Worm (Caenorhabditis elegans) whole organism, L2 larva: ENCODE results near the gene anat-1.

Experiments
- C34F6.9 ChIP-seq: fragments of 150-350 bp; optimal IDR thresholded peaks from 2 replicates; lab custom pipeline; 2014; ENCODE audit warnings: missing biosample characterization, missing genetic modification characterization
- F13H6.1 ChIP-seq: sonication (generic microtip); optimal IDR thresholded peaks from 2 replicates; lab custom pipeline; 2016; ENCODE audit warnings: missing genetic modification characterization, missing compliant biosample characterization
- R02D3.7 ChIP-seq: fragments of 150-350 bp; optimal IDR thresholded peaks from 2 replicates; lab custom pipeline; 2014; ENCODE audit warnings: missing biosample characterization, missing genetic modification characterization
- Y55F3AM.14 ChIP-seq: fragments of 200-800 bp; sonication (Bioruptor generic); optimal IDR thresholded peaks from 2 replicates; lab custom pipeline; 2018; ENCODE audit warnings: mild to moderate bottlenecking, missing genetic modification characterization, missing compliant biosample characterization
- ZK546.5 ChIP-seq: sonication (generic microtip); optimal IDR thresholded peaks from 2 replicates; lab custom pipeline; 2017; ENCODE audit warnings: missing biosample characterization, missing genetic modification characterization
- alr-1 ChIP-seq: fragments of 150-350 bp; optimal IDR thresholded peaks from 2 replicates; lab custom pipeline; 2014; ENCODE audit warnings: missing biosample characterization, missing genetic modification characterization
- aly-2 ChIP-seq: fragments of 150-350 bp; optimal IDR thresholded peaks from 2 replicates; lab custom pipeline; 2014; ENCODE audit warnings: missing biosample characterization, missing genetic modification characterization
- ama-1 ChIP-seq: fragments of 150-350 bp; optimal IDR thresholded peaks from 2 replicates; lab custom pipeline; 2018; ENCODE audit warnings: inconsistent platforms
- blmp-1 ChIP-seq: sonication (generic microtip); optimal IDR thresholded peaks from 2 replicates; lab custom pipeline; 2017; ENCODE audit warnings: missing genetic modification characterization, mild to moderate bottlenecking, missing compliant biosample characterization, antibody characterized with exemption, moderate library complexity; ENCODE audit not compliant: insufficient read depth
- ceh-16 ChIP-seq: fragments of 150-350 bp; optimal IDR thresholded peaks from 2 replicates; lab custom pipeline; 2014; ENCODE audit warnings: missing biosample characterization, missing genetic modification characterization
- ceh-82 ChIP-seq: fragments of 150-350 bp; optimal IDR thresholded peaks from 2 replicates; lab custom pipeline; 2014; ENCODE audit warnings: missing biosample characterization, missing genetic modification characterization
- crh-2 ChIP-seq: sonication (generic microtip); optimal IDR thresholded peaks from 2 replicates; lab custom pipeline; 2017; ENCODE audit warnings: missing biosample characterization, missing genetic modification characterization
- dmd-4 ChIP-seq: sonication (generic microtip); optimal IDR thresholded peaks from 2 replicates; lab custom pipeline; 2017; ENCODE audit warnings: missing biosample characterization, missing genetic modification characterization
- egl-27 ChIP-seq: sonication (generic microtip); optimal IDR thresholded peaks from 3 replicates; lab custom pipeline; 2017; ENCODE audit warnings: missing biosample characterization, missing genetic modification reagents, missing genetic modification characterization
- elt-1 ChIP-seq: fragments of 150-350 bp; optimal IDR thresholded peaks from 2 replicates; lab custom pipeline; 2014; ENCODE audit warnings: missing biosample characterization, missing genetic modification characterization
- fos-1 ChIP-seq: fragments of 150-350 bp; optimal IDR thresholded peaks from 2 replicates; lab custom pipeline; 2014; ENCODE audit warnings: missing biosample characterization, missing genetic modification characterization
- gmeb-1 ChIP-seq: fragments of 150-350 bp; optimal IDR thresholded peaks from 2 replicates; lab custom pipeline; 2014; ENCODE audit warnings: missing biosample characterization, missing genetic modification characterization
- lin-13 ChIP-seq: fragments of 150-350 bp; optimal IDR thresholded peaks from 2 replicates; lab custom pipeline; 2014; ENCODE audit warnings: missing biosample characterization, missing genetic modification reagents, missing genetic modification characterization
- lin-39 ChIP-seq: fragments of 150-350 bp; optimal IDR thresholded peaks from 2 replicates; lab custom pipeline; 2014; ENCODE audit warnings: missing biosample characterization, missing genetic modification reagents, missing genetic modification characterization
- lsy-2 ChIP-seq, 2 experiments: fragments of 150-350 bp in 1 of 2; sonication (generic microtip) in 1 of 2; optimal IDR thresholded peaks; 2 replicates each; lab custom pipeline; 2014 to 2017; ENCODE audit warnings: missing biosample characterization in 2 of 2, missing genetic modification characterization in 2 of 2
- mab-5 ChIP-seq: fragments of 150-350 bp; optimal IDR thresholded peaks from 2 replicates; lab custom pipeline; 2014; ENCODE audit warnings: missing biosample characterization, missing genetic modification characterization
- mbf-1 ChIP-seq: sonication (generic microtip); optimal IDR thresholded peaks from 2 replicates; lab custom pipeline; 2017; ENCODE audit warnings: missing biosample characterization, missing genetic modification characterization
- mdl-1 ChIP-seq, 2 experiments: fragments of 150-350 bp in 1 of 2; sonication (generic microtip) in 1 of 2; optimal IDR thresholded peaks; 2 replicates each; lab custom pipeline; 2017; ENCODE audit warnings: missing biosample characterization in 2 of 2, missing genetic modification characterization in 2 of 2
- nhr-10 ChIP-seq: sonication (generic microtip); optimal IDR thresholded peaks from 2 replicates; lab custom pipeline; 2017; ENCODE audit warnings: missing biosample characterization, missing genetic modification characterization
- nhr-11 ChIP-seq: fragments of 150-350 bp; optimal IDR thresholded peaks from 2 replicates; lab custom pipeline; 2014; ENCODE audit warnings: missing biosample characterization, missing genetic modification characterization
- nhr-12 ChIP-seq: fragments of 150-350 bp; optimal IDR thresholded peaks from 2 replicates; lab custom pipeline; 2014; ENCODE audit warnings: missing biosample characterization, missing genetic modification characterization
- nhr-129 ChIP-seq: fragments of 150-350 bp; optimal IDR thresholded peaks from 2 replicates; lab custom pipeline; 2014; ENCODE audit warnings: missing biosample characterization, missing genetic modification characterization
- nhr-21 ChIP-seq: fragments of 150-350 bp; optimal IDR thresholded peaks from 2 replicates; lab custom pipeline; 2014; ENCODE audit warnings: missing biosample characterization, missing genetic modification characterization
- nhr-23 ChIP-seq: fragments of 150-350 bp; optimal IDR thresholded peaks from 2 replicates; lab custom pipeline; 2014; ENCODE audit warnings: missing biosample characterization, missing genetic modification reagents, missing genetic modification characterization
- nhr-237 ChIP-seq: fragments of 150-350 bp; optimal IDR thresholded peaks from 2 replicates; lab custom pipeline; 2014; ENCODE audit warnings: missing biosample characterization, missing genetic modification characterization
- nhr-25 ChIP-seq: fragments of 150-350 bp; sonication (generic microtip); optimal IDR thresholded peaks from 3 replicates; lab custom pipeline; 2014; ENCODE audit warnings: missing biosample characterization, missing genetic modification characterization
- nhr-6 ChIP-seq: fragments of 150-350 bp; optimal IDR thresholded peaks from 2 replicates; lab custom pipeline; 2014; ENCODE audit warnings: missing biosample characterization, missing genetic modification characterization
- nhr-77 ChIP-seq: fragments of 150-350 bp; optimal IDR thresholded peaks from 2 replicates; lab custom pipeline; 2014; ENCODE audit warnings: missing biosample characterization, missing genetic modification characterization
- peb-1 ChIP-seq: fragments of 150-350 bp; optimal IDR thresholded peaks from 2 replicates; lab custom pipeline; 2014; ENCODE audit warnings: missing biosample characterization, missing genetic modification characterization
- sem-4 ChIP-seq: fragments of 150-350 bp; optimal IDR thresholded peaks from 2 replicates; lab custom pipeline; 2014; ENCODE audit warnings: missing biosample characterization, missing genetic modification reagents, missing genetic modification characterization
- skn-1 ChIP-seq: sonication (generic microtip); optimal IDR thresholded peaks from 2 replicates; lab custom pipeline; 2017; ENCODE audit warnings: missing biosample characterization, missing genetic modification characterization
- sma-3 ChIP-seq: sonication (generic microtip); optimal IDR thresholded peaks from 2 replicates; lab custom pipeline; 2016; ENCODE audit warnings: missing genetic modification reagents, missing genetic modification characterization, missing compliant biosample characterization
- sma-9 ChIP-seq, 2 experiments: fragments of 150-350 bp in 1 of 2; sonication (generic microtip) in 1 of 2; optimal IDR thresholded peaks; 2 replicates each; lab custom pipeline; 2014 to 2016; ENCODE audit warnings: missing genetic modification characterization in 2 of 2, mild to moderate bottlenecking in 1 of 2, missing biosample characterization in 1 of 2, missing compliant biosample characterization in 1 of 2, missing genetic modification reagents in 1 of 2, moderate library complexity in 1 of 2
- unc-39 ChIP-seq: fragments of 150-350 bp; optimal IDR thresholded peaks from 2 replicates; lab custom pipeline; 2014; ENCODE audit warnings: missing biosample characterization, missing genetic modification characterization
- unc-55 ChIP-seq: fragments of 150-350 bp; sonication (generic microtip); optimal IDR thresholded peaks from 3 replicates; lab custom pipeline; 2014; ENCODE audit warnings: missing biosample characterization, missing genetic modification reagents, missing genetic modification characterization
- unc-62 ChIP-seq: fragments of 150-350 bp; optimal IDR thresholded peaks from 2 replicates; lab custom pipeline; 2014; ENCODE audit warnings: missing biosample characterization, missing genetic modification reagents, missing genetic modification characterization
- ztf-1 ChIP-seq: fragments of 200-800 bp; sonication (Bioruptor generic); conservative IDR thresholded peaks from 2 replicates; pipeline ENCODE4 v1.3.6; 2022; ENCODE audit warnings: missing genetic modification characterization, missing compliant biosample characterization
- ztf-11 ChIP-seq: sonication (generic microtip); optimal IDR thresholded peaks from 2 replicates; lab custom pipeline; 2017; ENCODE audit warnings: missing biosample characterization, missing genetic modification characterization
- ztf-4 ChIP-seq: fragments of 150-350 bp; optimal IDR thresholded peaks from 2 replicates; lab custom pipeline; 2014; ENCODE audit warnings: missing biosample characterization, missing genetic modification characterization

Gene anat-1

ce11 chrIV:6771556-6771955 lies 923 bp downstream of the anat-1 start:
- no peak for TF ChIP-seq nhr-11
- no peak for TF ChIP-seq sma-3 (GFP tag; lab: Kevin White, UChicago)
- no peak for TF ChIP-seq mab-5 (tag; lab: Kevin White, UChicago)
- no peak for TF ChIP-seq R02D3.7 (tag; lab: Kevin White, UChicago)

DNA sequence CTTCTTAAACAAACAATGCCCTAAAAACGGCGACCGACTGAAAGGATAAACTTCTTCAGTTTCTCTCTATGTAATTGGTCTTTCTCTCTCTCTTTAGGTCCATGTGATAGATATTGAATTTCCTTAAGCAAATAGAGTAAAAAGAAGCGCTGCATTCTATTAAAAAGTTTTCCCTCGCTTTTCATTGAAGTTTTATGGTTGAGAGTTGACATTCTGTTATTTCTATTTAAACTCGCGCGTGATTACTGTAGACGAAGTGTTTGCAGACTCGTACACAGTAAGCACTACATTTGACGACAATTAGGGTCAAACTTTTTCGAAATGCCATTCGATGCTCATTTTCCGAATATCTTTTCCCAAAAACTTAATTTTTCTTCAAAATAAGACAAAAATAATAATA lies 6.5 kb downstream of the anat-1 start:
- TF ChIP-seq blmp-1 (tag; lab: Kevin White, UChicago) (no peak), ama-1 (lab: Kevin White, UChicago) (no peak), sma-3 (GFP tag; lab: Kevin White, UChicago) (no peak), dmd-4 (tag; lab: Kevin White, UChicago) (no peak), nhr-23 (no peak), nhr-10 (tag; lab: Kevin White, UChicago) (no peak), crh-2 (tag; lab: Kevin White, UChicago) (no peak), skn-1 (tag; lab: Kevin White, UChicago) (no peak), mbf-1 (tag; lab: Kevin White, UChicago) (no peak), ztf-1 (no peak)
- TF ChIP-seq, all 48 proteins: peak for 0

DNA sequence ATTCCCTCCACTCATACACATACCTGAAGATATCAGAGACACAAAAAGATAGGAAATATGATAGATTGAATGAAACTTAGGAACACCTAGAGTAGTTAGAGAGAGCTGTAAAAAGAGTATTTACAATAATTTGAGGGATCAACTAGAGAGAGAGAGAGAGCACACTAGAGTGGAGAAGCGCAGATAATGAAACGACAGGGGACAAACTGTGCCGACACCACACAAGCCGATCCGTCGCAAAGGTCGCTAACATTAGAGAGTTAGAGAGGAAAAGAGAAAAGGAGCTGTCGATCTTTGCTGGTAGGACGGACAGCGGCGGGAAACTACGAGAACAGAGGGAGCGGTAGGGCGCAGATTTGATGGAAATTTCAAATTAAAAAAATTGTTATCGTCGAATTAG lies 14.5 kb downstream of the anat-1 start, which contains the start of gene dyci-1:
Gene dyci-1, minus strand, starts transcription at position 122 of the 400 bp plus-strand sequence.
- TF ChIP-seq F13H6.1 (tag; lab: Kevin White, UChicago) (peak; percentile 71), egl-27 (tag; lab: Kevin White, UChicago) (no peak), ceh-82 (no peak), C34F6.9 (tag; lab: Kevin White, UChicago) (peak; percentile 2), nhr-77 (tag; lab: Kevin White, UChicago) (no peak), R02D3.7 (tag; lab: Kevin White, UChicago) (no peak), ztf-11 (tag; lab: Kevin White, UChicago) (no peak), nhr-21 (tag; lab: Kevin White, UChicago) (no peak), nhr-129 (tag; lab: Kevin White, UChicago) (peak; percentile 70), sma-9 (GFP tag; optimal IDR thresholded peaks at IDR 0.05; lab: Kevin White, UChicago) (peak; percentile 7), sma-9 (tag; optimal IDR thresholded peaks at IDR 0.05; lab: Kevin White, UChicago) (no peak), fos-1 (tag; lab: Kevin White, UChicago) (peak; percentile 27)

DNA sequence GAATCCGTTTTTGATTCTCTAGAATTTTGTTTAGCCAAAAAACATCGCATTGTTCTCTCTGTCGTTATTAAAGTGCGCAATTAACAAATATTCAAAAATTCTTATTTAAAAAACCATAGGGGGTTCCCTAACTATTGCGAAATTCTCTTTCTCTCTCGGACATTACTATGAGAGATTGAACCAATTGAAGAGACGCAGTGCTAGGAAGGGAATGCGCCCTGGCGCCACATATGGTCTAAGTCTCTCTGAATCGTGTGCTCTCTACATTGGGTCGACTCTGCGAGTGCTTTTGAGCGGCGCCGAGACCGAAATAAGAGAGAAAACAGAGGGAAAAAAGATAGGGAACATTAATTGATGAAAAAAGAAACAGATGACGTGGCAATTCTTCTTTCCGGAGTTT lies 15.2 kb downstream of the anat-1 start:
- TF ChIP-seq nhr-12 (tag; lab: Kevin White, UChicago) (no peak), R02D3.7 (tag; lab: Kevin White, UChicago) (no peak), peb-1 (no peak), F13H6.1 (tag; lab: Kevin White, UChicago) (peak; percentile 83), nhr-129 (tag; lab: Kevin White, UChicago) (peak; percentile 79), gmeb-1 (tag; lab: Kevin White, UChicago) (peak; percentile 59), crh-2 (tag; lab: Kevin White, UChicago) (peak; percentile 98), dmd-4 (tag; lab: Kevin White, UChicago) (no peak), ceh-82 (no peak), ZK546.5 (no peak), sma-3 (GFP tag; lab: Kevin White, UChicago) (peak; percentile 62), egl-27 (tag; lab: Kevin White, UChicago) (peak; percentile 52), elt-1 (tag; lab: Kevin White, UChicago) (no peak), nhr-77 (tag; lab: Kevin White, UChicago) (no peak), nhr-25 (tag; lab: Kevin White, UChicago) (peak; percentile 32), ztf-4 (tag; lab: Kevin White, UChicago) (no peak), blmp-1 (tag; lab: Kevin White, UChicago) (no peak), ceh-16 (peak; percentile 48), nhr-6 (tag; lab: Kevin White, UChicago) (peak; percentile 16), mab-5 (tag; lab: Kevin White, UChicago) (peak; percentile 18), unc-39 (tag; lab: Kevin White, UChicago) (no peak), ztf-1 (no peak), ztf-11 (tag; lab: Kevin White, UChicago) (no peak), nhr-21 (tag; lab: Kevin White, UChicago) (no peak), mdl-1 (tag; optimal IDR thresholded peaks at IDR 0.05; lab: Kevin White, UChicago) (peak in 1 of 2 experiments; percentile 20), unc-55 (peak; percentile 91), alr-1 (no peak), fos-1 (tag; lab: Kevin White, UChicago) (peak; percentile 71), skn-1 (tag; lab: Kevin White, UChicago) (no peak), lin-13 (GFP tag; lab: Kevin White, UChicago) (peak; percentile 56), Y55F3AM.14 (GFP tag; lab: Kevin White, UChicago) (peak; percentile 52), nhr-10 (tag; lab: Kevin White, UChicago) (no peak), lin-39 (tag; lab: Kevin White, UChicago) (no peak), lsy-2 (tag; optimal IDR thresholded peaks at IDR 0.05; lab: Kevin White, UChicago) (peak; percentile 53 to 78), mbf-1 (tag; lab: Kevin White, UChicago) (no peak), ama-1 (lab: Kevin White, UChicago) (peak; percentile 49), unc-62 (GFP tag; lab: Kevin White, UChicago) (no peak), nhr-237 (tag; lab: Kevin White, UChicago) (no peak), sem-4 (tag; lab: Kevin White, UChicago) (peak; percentile 88), nhr-11 (no peak), aly-2 (tag; lab: Kevin White, UChicago) (no peak)
